Fruit fly (Drosophila melanogaster): ENCODE measurements around the gene CG42821.
A peak's percentile ranks its signal among the peaks of the same experiment; 100 is the strongest.

Gene CG42821

DNA sequence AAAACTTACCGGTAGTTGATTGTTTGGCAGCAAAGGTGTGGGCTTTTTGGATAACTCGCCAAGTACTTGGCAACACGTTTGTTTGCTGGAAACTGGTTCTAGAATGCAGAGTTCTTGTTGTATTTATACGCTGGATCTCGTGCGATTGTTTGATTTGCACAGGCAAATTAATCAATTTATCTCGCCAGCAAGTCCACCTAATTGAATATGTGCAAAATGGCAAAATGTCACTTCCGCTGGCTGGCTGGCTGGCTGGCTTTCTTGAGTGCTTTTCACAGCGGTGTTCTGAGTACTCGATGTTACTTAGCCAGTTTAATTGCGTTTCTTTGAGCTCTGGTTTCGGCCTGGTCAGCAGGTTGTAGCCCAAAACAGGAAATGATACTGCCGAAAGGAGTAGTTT lies 35.9 kb downstream of the CG42821 start, which contains the start of gene Eh:
Gene Eh, minus strand, starts transcription at position 101 of the 400 bp plus-strand sequence.
- TF ChIP-seq CG2889 (GFP tag; IDR thresholded peaks at IDR 0.05) = 0 out of 3 replicates have a peak, but pooled peaks have one; percentile 24
- TF ChIP-seq lola (GFP tag; optimal IDR thresholded peaks at IDR 0.05) = no peak

DNA sequence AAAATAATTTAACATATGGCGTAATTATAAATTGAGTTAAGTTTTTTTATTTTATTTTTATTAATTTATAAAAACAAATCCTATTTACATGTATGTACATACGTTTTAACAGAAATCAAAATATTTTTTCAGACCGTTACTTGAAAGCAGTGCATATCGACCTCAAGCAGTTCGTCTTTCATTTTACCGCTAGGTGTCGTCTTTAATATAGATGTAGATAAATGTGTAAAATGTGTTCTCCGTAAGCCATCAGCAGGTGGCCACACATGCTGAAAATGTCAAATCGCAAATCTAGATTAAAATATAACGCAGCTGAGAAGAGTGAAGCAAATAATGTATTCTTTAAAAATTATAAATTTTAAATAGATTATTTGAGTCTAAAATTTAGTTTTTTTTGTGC lies 36.5 kb downstream of the CG42821 start:
- TF ChIP-seq Elba2 (GFP tag; optimal IDR thresholded peaks at IDR 0.05) (no peak), CG6175 (GFP tag; IDR thresholded peaks at IDR 0.05) (no peak), gcm2 (GFP tag; optimal IDR thresholded peaks at IDR 0.05) (no peak), vfl (GFP tag; optimal IDR thresholded peaks at IDR 0.05) (no peak), D19A (tag; optimal IDR thresholded peaks at IDR 0.05) (no peak), CG31441 (GFP tag; IDR thresholded peaks at IDR 0.05) (no peak), ttk (GFP tag; IDR thresholded peaks at IDR 0.05) (no peak), NK7.1 (GFP tag; optimal IDR thresholded peaks at IDR 0.05) (no peak), sens (GFP tag) (peak; percentile 48), Atf3 (GFP tag; optimal IDR thresholded peaks at IDR 0.05) (no peak), Ets65A (GFP tag) (peak; percentile 87), Oli (tag; optimal IDR thresholded peaks at IDR 0.05) (no peak), Gug (GFP tag; IDR thresholded peaks at IDR 0.05) (no peak), CG1024 (GFP tag; IDR thresholded peaks at IDR 0.05) (no peak), CG13894 (tag; optimal IDR thresholded peaks at IDR 0.05) (peak; percentile 9), CG1529 (GFP tag; optimal IDR thresholded peaks at IDR 0.05) (no peak), pzg (GFP tag; optimal IDR thresholded peaks at IDR 0.05) (no peak), zen (tag; optimal IDR thresholded peaks at IDR 0.05) (no peak), pita (GFP tag; optimal IDR thresholded peaks at IDR 0.05) (peak; percentile 6), Rx (GFP tag; IDR thresholded peaks at IDR 0.05) (no peak), Myb (GFP tag; optimal IDR thresholded peaks at IDR 0.05) (peak; percentile 96), unpg (GFP tag; optimal IDR thresholded peaks at IDR 0.05) (no peak), CoRest (tag; optimal IDR thresholded peaks at IDR 0.05) (peak; percentile 12), Ssrp (tag; optimal IDR thresholded peaks at IDR 0.05) (no peak), CG8478 (optimal IDR thresholded peaks at IDR 0.05) (no peak), CG8359 (GFP tag; optimal IDR thresholded peaks at IDR 0.05; ENCODE audit: borderline replicate concordance) (no peak), CG30403 (GFP tag; optimal IDR thresholded peaks at IDR 0.05) (no peak), CG3995 (GFP tag; optimal IDR thresholded peaks at IDR 0.05) (peak; percentile 28), Mad (GFP tag; optimal IDR thresholded peaks at IDR 0.05) (no peak), grn (GFP tag; optimal IDR thresholded peaks at IDR 0.05) (peak; percentile 25), Abd-B (GFP tag; optimal IDR thresholded peaks at IDR 0.05) (peak; percentile 60), nmo (GFP tag; optimal IDR thresholded peaks at IDR 0.05) (peak; percentile 29), Dref (GFP tag; IDR thresholded peaks at IDR 0.05) (no peak), CG1792 (GFP tag; optimal IDR thresholded peaks at IDR 0.05) (no peak), cato (GFP tag; optimal IDR thresholded peaks at IDR 0.05; ENCODE audit: borderline replicate concordance) (no peak), slp2 (GFP tag; optimal IDR thresholded peaks at IDR 0.05) (no peak), CG11723 (GFP tag; optimal IDR thresholded peaks at IDR 0.05) (no peak), tap (tag; optimal IDR thresholded peaks at IDR 0.05) (no peak), Xbp1 (GFP tag; optimal IDR thresholded peaks at IDR 0.05) (peak; percentile 31), CG9817 (tag; optimal IDR thresholded peaks at IDR 0.05) (peak; percentile 16), CG30431 (GFP tag; optimal IDR thresholded peaks at IDR 0.05) (no peak), CG8290 (GFP tag; optimal IDR thresholded peaks at IDR 0.05) (no peak), CG8290 (tag; optimal IDR thresholded peaks at IDR 0.05) (no peak), CG6683 (GFP tag; optimal IDR thresholded peaks at IDR 0.05) (no peak), Lhr (GFP tag; optimal IDR thresholded peaks at IDR 0.05) (peak; percentile 28), jing (GFP tag; optimal IDR thresholded peaks at IDR 0.05) (no peak), CG6272 (GFP tag; IDR thresholded peaks at IDR 0.05) (0 out of 2 replicates have a peak, but pooled peaks have one; percentile 25), bcd (GFP tag; optimal IDR thresholded peaks at IDR 0.05) (peak; percentile 19), mam (GFP tag; optimal IDR thresholded peaks at IDR 0.05) (no peak)

Measured in whole organism, embryonic.